Worm (Caenorhabditis elegans): ENCODE measurements around the gene Y22D7AL.1.

- TF ChIP-seq nhr-23 (tag; optimal IDR thresholded peaks at IDR 0.05) (no peak), dmd-4 (tag; optimal IDR thresholded peaks at IDR 0.05) (no peak), nhr-12 (tag; optimal IDR thresholded peaks at IDR 0.05) (no peak)
Observed at ce11 chrIII:1618312-1618711, 34.0 kb upstream of the Y22D7AL.1 start.
